Fruit fly (Drosophila melanogaster) whole organism, embryonic: ENCODE results near the gene CG15547.

ENCODE experiments used
- Ada2b ChIP-seq: fragments of 200-800 bp; sonication (Bioruptor generic); IDR thresholded peaks from 2 replicates; pipeline ENCODE4 v1.3.6; 2022; ENCODE audit warnings: missing biosample characterization, missing genetic modification characterization
- B-H1 ChIP-seq: fragments of 200-800 bp; sonication (Bioruptor generic); IDR thresholded peaks from 3 replicates; pipeline ENCODE4 v1.3.6; 2022; ENCODE audit warnings: missing biosample characterization, missing genetic modification characterization
- Bdp1 ChIP-seq: fragments of 200-800 bp; sonication (Bioruptor generic); optimal IDR thresholded peaks from 3 replicates; lab custom pipeline; 2016; ENCODE audit warnings: missing biosample characterization, missing genetic modification characterization
- C15 ChIP-seq: fragments of 200-800 bp; sonication (Bioruptor generic); IDR thresholded peaks from 3 replicates; pipeline ENCODE4 v1.3.6; 2022; ENCODE audit warnings: missing biosample characterization, missing genetic modification characterization
- CG10565 ChIP-seq: fragments of 200-800 bp; sonication (Bioruptor generic); optimal IDR thresholded peaks from 3 replicates; lab custom pipeline; 2016; ENCODE audit warnings: missing biosample characterization, mild to moderate bottlenecking, missing genetic modification characterization
- CG11093 ChIP-seq: fragments of 200-800 bp; sonication (Bioruptor generic); IDR thresholded peaks from 3 replicates; pipeline ENCODE4 v1.3.6; 2022; ENCODE audit warnings: missing biosample characterization, missing genetic modification characterization
- CG11247 ChIP-seq: fragments of 200-800 bp; sonication (Bioruptor generic); IDR thresholded peaks from 2 replicates; pipeline ENCODE4 v1.3.6; 2022; ENCODE audit warnings: missing biosample characterization, missing genetic modification characterization
- CG11696 ChIP-seq: fragments of 200-800 bp; sonication (Bioruptor generic); IDR thresholded peaks from 2 replicates; pipeline ENCODE4 v1.3.6; 2022; ENCODE audit warnings: missing biosample characterization, missing genetic modification characterization
- CG12769 ChIP-seq: fragments of 200-800 bp; sonication (Bioruptor generic); optimal IDR thresholded peaks from 2 replicates; lab custom pipeline; 2019; ENCODE audit warnings: missing biosample characterization, mild to moderate bottlenecking, missing genetic modification characterization, moderate library complexity
- CG14667 ChIP-seq: fragments of 200-800 bp; sonication (Bioruptor generic); IDR thresholded peaks from 2 replicates; pipeline ENCODE4 v1.3.6; 2022; ENCODE audit warnings: missing biosample characterization, missing genetic modification characterization
- CG16779 ChIP-seq: fragments of 200-800 bp; sonication (Bioruptor generic); IDR thresholded peaks from 2 replicates; pipeline ENCODE4 v1.3.6; 2022; ENCODE audit warnings: missing biosample characterization, missing genetic modification characterization
- CG16863 ChIP-seq: fragments of 200-800 bp; sonication (Bioruptor generic); optimal IDR thresholded peaks from 3 replicates; lab custom pipeline; 2016; ENCODE audit warnings: missing biosample characterization, missing genetic modification characterization
- CG18011 ChIP-seq: fragments of 200-800 bp; sonication (Bioruptor generic); optimal IDR thresholded peaks from 2 replicates; lab custom pipeline; 2017; ENCODE audit warnings: missing biosample characterization, missing genetic modification characterization, mild to moderate bottlenecking, moderate library complexity, missing genotype
- CG30020 ChIP-seq: fragments of 200-800 bp; optimal IDR thresholded peaks from 2 replicates; lab custom pipeline; 2019; ENCODE audit warnings: missing biosample characterization, mild to moderate bottlenecking, missing genetic modification characterization, moderate library complexity
- CG3065 ChIP-seq: fragments of 200-800 bp; sonication (Bioruptor generic); optimal IDR thresholded peaks from 2 replicates; lab custom pipeline; 2016; ENCODE audit warnings: missing biosample characterization, missing genetic modification characterization
- CG42726 ChIP-seq: fragments of 200-800 bp; sonication (Bioruptor generic); IDR thresholded peaks from 2 replicates; pipeline ENCODE4 v1.3.6; 2022; ENCODE audit warnings: missing biosample characterization, missing genetic modification characterization; ENCODE audit not compliant: partially characterized antibody
- CG4328 ChIP-seq: fragments of 200-800 bp; sonication (Bioruptor generic); optimal IDR thresholded peaks from 3 replicates; lab custom pipeline; 2017; ENCODE audit warnings: missing biosample characterization, missing genetic modification reagents, missing genetic modification characterization
- CG4854 ChIP-seq: fragments of 200-800 bp; sonication (Bioruptor generic); optimal IDR thresholded peaks from 2 replicates; lab custom pipeline; 2016; ENCODE audit warnings: missing biosample characterization, missing genetic modification characterization, inconsistent platforms
- CG5953 ChIP-seq: fragments of 200-800 bp; sonication (Bioruptor generic); IDR thresholded peaks from 2 replicates; pipeline ENCODE4 v1.3.6; 2022; ENCODE audit warnings: missing biosample characterization, missing genetic modification characterization
- CG6175 ChIP-seq: fragments of 200-800 bp; sonication (Bioruptor generic); IDR thresholded peaks from 3 replicates; pipeline ENCODE4 v1.3.6; 2022; ENCODE audit warnings: missing biosample characterization, missing genetic modification characterization
- CG6791 ChIP-seq: fragments of 200-800 bp; sonication (Bioruptor generic); IDR thresholded peaks from 3 replicates; pipeline ENCODE4 v1.3.6; 2022; ENCODE audit warnings: missing biosample characterization, missing genetic modification characterization; ENCODE audit not compliant: partially characterized antibody
- D19B ChIP-seq: fragments of 200-800 bp; sonication (Bioruptor generic); optimal IDR thresholded peaks from 2 replicates; lab custom pipeline; 2017; ENCODE audit warnings: missing biosample characterization, mild to moderate bottlenecking, missing genetic modification characterization
- E2f1 ChIP-seq: fragments of 200-800 bp; sonication (Bioruptor generic); IDR thresholded peaks from 2 replicates; pipeline ENCODE4 v1.3.6; 2022; ENCODE audit warnings: missing biosample characterization, missing genetic modification characterization
- Ets97D ChIP-seq: fragments of 200-800 bp; sonication (Bioruptor generic); optimal IDR thresholded peaks from 3 replicates; lab custom pipeline; 2016; ENCODE audit warnings: missing biosample characterization, missing genetic modification characterization
- Fer3 ChIP-seq: fragments of 200-800 bp; sonication (Bioruptor generic); optimal IDR thresholded peaks from 2 replicates; lab custom pipeline; 2018; ENCODE audit warnings: missing biosample characterization, mild to moderate bottlenecking, missing genetic modification characterization, moderate library complexity
- GATAe ChIP-seq: fragments of 200-800 bp; sonication (Bioruptor generic); conservative IDR thresholded peaks from 2 replicates; pipeline ENCODE4 v1.3.6; 2022; ENCODE audit warnings: missing biosample characterization, missing genetic modification characterization
- HmgZ ChIP-seq: fragments of 200-800 bp; sonication (Bioruptor generic); optimal IDR thresholded peaks from 2 replicates; lab custom pipeline; 2018; ENCODE audit warnings: missing biosample characterization, mild to moderate bottlenecking, missing genetic modification characterization
- Hmx ChIP-seq: fragments of 200-800 bp; sonication (Bioruptor generic); optimal IDR thresholded peaks from 2 replicates; lab custom pipeline; 2016; ENCODE audit warnings: missing biosample characterization, missing genetic modification characterization
- Mrtf ChIP-seq: fragments of 200-800 bp; sonication (Bioruptor generic); IDR thresholded peaks from 3 replicates; pipeline ENCODE4 v1.3.6; 2022; ENCODE audit warnings: missing biosample characterization, missing genetic modification characterization
- Myb ChIP-seq: fragments of 200-800 bp; sonication (Bioruptor generic); optimal IDR thresholded peaks from 2 replicates; lab custom pipeline; 2016; ENCODE audit warnings: missing biosample characterization, missing genetic modification characterization
- NC2α ChIP-seq: fragments of 200-800 bp; sonication (Bioruptor generic); optimal IDR thresholded peaks from 2 replicates; lab custom pipeline; 2016; ENCODE audit warnings: missing biosample characterization, missing genetic modification characterization
- Sox102F ChIP-seq: fragments of 200-800 bp; sonication (Bioruptor generic); optimal IDR thresholded peaks from 2 replicates; lab custom pipeline; 2018; ENCODE audit warnings: missing biosample characterization, mild to moderate bottlenecking, missing genetic modification characterization, moderate library complexity
- corto ChIP-seq: fragments of 200-800 bp; sonication (Bioruptor generic); optimal IDR thresholded peaks from 2 replicates; lab custom pipeline; 2016; ENCODE audit warnings: missing biosample characterization, mild to moderate bottlenecking, missing genetic modification characterization, moderate library complexity
- dimm ChIP-seq: fragments of 200-800 bp; sonication (Bioruptor generic); IDR thresholded peaks from 2 replicates; pipeline ENCODE4 v1.3.6; 2022; ENCODE audit warnings: missing biosample characterization, missing genetic modification characterization
- eyg ChIP-seq: fragments of 200-800 bp; sonication (Bioruptor generic); optimal IDR thresholded peaks from 3 replicates; lab custom pipeline; 2016; ENCODE audit warnings: missing biosample characterization, missing genetic modification characterization
- ham ChIP-seq: fragments of 200-800 bp; sonication (Bioruptor generic); IDR thresholded peaks from 2 replicates; pipeline ENCODE4 v1.3.6; 2022; ENCODE audit warnings: missing biosample characterization, missing genetic modification characterization
- jumu ChIP-seq: fragments of 200-800 bp; sonication (Bioruptor generic); optimal IDR thresholded peaks from 3 replicates; lab custom pipeline; 2016; ENCODE audit warnings: missing biosample characterization, missing genetic modification characterization
- knrl ChIP-seq: fragments of 200-800 bp; sonication (Bioruptor generic); IDR thresholded peaks from 3 replicates; pipeline ENCODE4 v1.3.6; 2022; ENCODE audit warnings: missing biosample characterization, missing genetic modification characterization; ENCODE audit not compliant: partially characterized antibody
- nmo ChIP-seq: fragments of 200-800 bp; sonication (Bioruptor generic); optimal IDR thresholded peaks from 2 replicates; lab custom pipeline; 2018; ENCODE audit warnings: missing biosample characterization, mild to moderate bottlenecking, missing genetic modification characterization, moderate library complexity
- org-1 ChIP-seq: fragments of 200-800 bp; sonication (Bioruptor generic); optimal IDR thresholded peaks from 2 replicates; lab custom pipeline; 2017; ENCODE audit warnings: missing biosample characterization, missing genetic modification characterization
- otp ChIP-seq: fragments of 200-800 bp; sonication (Bioruptor generic); IDR thresholded peaks from 3 replicates; pipeline ENCODE4, ENCODE4 v1.3.6; 2022; ENCODE audit warnings: missing biosample characterization, missing genetic modification characterization
- prd ChIP-seq, 3 experiments: fragments of >200 bp in 2 of 3; fragments of 200-800 bp in 1 of 3; sonication (Bioruptor generic) in 1 of 3; optimal IDR thresholded peaks in 2 of 3; IDR thresholded peaks in 1 of 3; 2 replicates in 2 of 3; 3 replicates in 1 of 3; pipeline versions ENCODE4 v1.3.6 to Lab custom; 2017 to 2022; ENCODE audit warnings: missing biosample characterization in 1 of 3, missing genetic modification characterization in 1 of 3
- pzg ChIP-seq: fragments of 200-800 bp; sonication (Bioruptor generic); optimal IDR thresholded peaks from 3 replicates; lab custom pipeline; 2018; ENCODE audit warnings: missing biosample characterization, mild to moderate bottlenecking, missing genetic modification characterization, moderate library complexity
- salm ChIP-seq: fragments of 200-800 bp; sonication (Bioruptor generic); optimal IDR thresholded peaks from 2 replicates; lab custom pipeline; 2018; ENCODE audit warnings: missing biosample characterization, mild to moderate bottlenecking, missing genetic modification characterization
- slou ChIP-seq: fragments of 200-800 bp; sonication (Bioruptor generic); optimal IDR thresholded peaks from 3 replicates; lab custom pipeline; 2016; ENCODE audit warnings: missing biosample characterization, missing genetic modification characterization
- sna ChIP-seq: fragments of 200-800 bp; sonication (Bioruptor generic); IDR thresholded peaks from 2 replicates; pipeline ENCODE4 v1.3.6; 2022; ENCODE audit warnings: missing biosample characterization, missing genetic modification characterization; ENCODE audit not compliant: partially characterized antibody
- tio ChIP-seq: fragments of 200-800 bp; sonication (Bioruptor generic); optimal IDR thresholded peaks from 2 replicates; lab custom pipeline; 2017; ENCODE audit warnings: missing biosample characterization, missing genetic modification characterization, inconsistent platforms
- toy ChIP-seq: fragments of 200-800 bp; sonication (Bioruptor generic); IDR thresholded peaks from 2 replicates; pipeline ENCODE4 v1.3.6; 2022; ENCODE audit warnings: missing biosample characterization, missing genetic modification characterization
- ttk ChIP-seq: fragments of 200-800 bp; sonication (Bioruptor generic); IDR thresholded peaks from 2 replicates; pipeline ENCODE4 v2.1.2; 2022; ENCODE audit warnings: missing biosample characterization, missing genetic modification characterization
- tx ChIP-seq: fragments of 200-800 bp; sonication (Bioruptor generic); optimal IDR thresholded peaks from 2 replicates; lab custom pipeline; 2016; ENCODE audit warnings: missing biosample characterization, missing genetic modification characterization
- vfl ChIP-seq: fragments of 200-800 bp; sonication (Bioruptor generic); optimal IDR thresholded peaks from 2 replicates; lab custom pipeline; 2016; ENCODE audit warnings: missing biosample characterization, missing genetic modification characterization
- wek ChIP-seq: fragments of 200-800 bp; sonication (Bioruptor generic); optimal IDR thresholded peaks from 3 replicates; lab custom pipeline; 2018; ENCODE audit warnings: missing biosample characterization, mild to moderate bottlenecking, missing genetic modification characterization, moderate library complexity

The CG15547 gene

DNA sequence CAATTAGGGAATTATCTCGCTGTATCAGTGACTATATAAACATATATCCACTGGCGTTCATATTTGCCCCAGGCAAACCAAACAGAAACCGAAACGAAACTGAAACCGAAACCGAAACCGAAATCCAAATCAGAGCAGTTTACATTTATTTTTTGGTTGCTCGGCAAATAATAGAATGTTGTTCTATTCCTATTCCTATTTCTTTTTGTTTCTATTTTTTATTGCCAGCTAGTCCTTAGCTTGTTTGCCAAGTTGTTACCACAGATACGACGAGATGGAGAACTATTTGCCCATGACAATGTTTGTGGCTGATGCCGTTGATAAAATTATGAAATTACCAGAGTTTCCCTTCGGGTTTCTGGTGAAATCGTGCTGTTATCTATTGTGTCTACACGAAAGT lies 35.6 kb upstream of the CG15547 start (continued):
- no peak for TF ChIP-seq pzg (GFP tag; lab: Kevin White, UChicago)
- no peak for TF ChIP-seq B-H1
- TF ChIP-seq Myb (GFP tag; lab: Kevin White, UChicago), result no peak
- TF ChIP-seq eyg (GFP tag; lab: Kevin White, UChicago), result no peak
- no peak for TF ChIP-seq CG4328 (GFP tag; lab: Kevin White, UChicago)
- no peak for TF ChIP-seq org-1 (GFP tag; lab: Kevin White, UChicago)
- no peak for TF ChIP-seq prd (optimal IDR thresholded peaks at IDR 0.05; lab: Kevin White, UChicago)
- TF ChIP-seq prd (GFP tag; IDR thresholded peaks at IDR 0.05; lab: Robert Waterston, UW), result no peak
- TF ChIP-seq Fer3 (tag; lab: Kevin White, UChicago), result peak; percentile 2
- no peak for TF ChIP-seq Bdp1 (GFP tag; lab: Kevin White, UChicago)
- no peak for TF ChIP-seq CG4854 (GFP tag; lab: Kevin White, UChicago)
- TF ChIP-seq nmo (GFP tag; lab: Kevin White, UChicago), result no peak
- no peak for TF ChIP-seq E2f1 (GFP tag; lab: Robert Waterston, UW)
- no peak for TF ChIP-seq vfl (GFP tag; lab: Kevin White, UChicago)
- TF ChIP-seq CG11247 (GFP tag; lab: Robert Waterston, UW), result no peak
- TF ChIP-seq jumu, result no peak
- TF ChIP-seq tx (GFP tag; lab: Kevin White, UChicago), result no peak
- TF ChIP-seq CG6175 (GFP tag; lab: Robert Waterston, UW), result no peak
- TF ChIP-seq ham (GFP tag; lab: Robert Waterston, UW), result no peak
- peak; percentile 45 for TF ChIP-seq wek (GFP tag; lab: Kevin White, UChicago)
- no peak for TF ChIP-seq CG11696
- TF ChIP-seq tio, result no peak
- TF ChIP-seq HmgZ (tag; lab: Kevin White, UChicago), result no peak
- no peak for TF ChIP-seq knrl (GFP tag; lab: Robert Waterston, UW)
- no peak for TF ChIP-seq CG16779 (GFP tag; lab: Robert Waterston, UW)
- TF ChIP-seq Ets97D, result no peak
- TF ChIP-seq CG5953, result no peak
- no peak for TF ChIP-seq CG3065 (GFP tag; lab: Kevin White, UChicago)
- peak; percentile 26 for TF ChIP-seq Sox102F (GFP tag; lab: Kevin White, UChicago)
- no peak for TF ChIP-seq CG10565
- no peak for TF ChIP-seq CG11093 (GFP tag; lab: Robert Waterston, UW)
- no peak for TF ChIP-seq C15 (GFP tag; lab: Robert Waterston, UW)
- no peak for TF ChIP-seq otp (GFP tag; lab: Robert Waterston, UW)
- no peak for TF ChIP-seq NC2α (GFP tag; lab: Kevin White, UChicago)
- TF ChIP-seq CG14667 (GFP tag; lab: Robert Waterston, UW), result no peak
- TF ChIP-seq Mrtf (GFP tag; lab: Robert Waterston, UW), result no peak
- no peak for TF ChIP-seq sna (GFP tag; lab: Robert Waterston, UW)
- TF ChIP-seq Ada2b (GFP tag; lab: Robert Waterston, UW), result no peak
- no peak for TF ChIP-seq corto (GFP tag; lab: Kevin White, UChicago)
- no peak for TF ChIP-seq dimm (GFP tag; lab: Robert Waterston, UW)
- TF ChIP-seq CG42726, result no peak
- TF ChIP-seq GATAe (GFP tag; lab: Robert Waterston, UW), result no peak
- TF ChIP-seq salm (tag; lab: Kevin White, UChicago), result peak; percentile 2
- TF ChIP-seq CG12769 (tag; lab: Kevin White, UChicago), result no peak
- TF ChIP-seq CG6791 (GFP tag; lab: Robert Waterston, UW), result no peak
- no peak for TF ChIP-seq CG16863 (GFP tag; lab: Kevin White, UChicago)
- TF ChIP-seq slou (GFP tag; lab: Kevin White, UChicago), result no peak
- TF ChIP-seq toy, result no peak
- TF ChIP-seq D19B (GFP tag; lab: Kevin White, UChicago), result no peak
- TF ChIP-seq Hmx (GFP tag; lab: Kevin White, UChicago), result no peak
- no peak for TF ChIP-seq CG30020 (tag; lab: Kevin White, UChicago)
- no peak for TF ChIP-seq CG18011 (GFP tag; lab: Kevin White, UChicago)
- no peak for TF ChIP-seq ttk
